Worm (Caenorhabditis elegans): ENCODE data around the gene nsph-1.1.

DNA sequence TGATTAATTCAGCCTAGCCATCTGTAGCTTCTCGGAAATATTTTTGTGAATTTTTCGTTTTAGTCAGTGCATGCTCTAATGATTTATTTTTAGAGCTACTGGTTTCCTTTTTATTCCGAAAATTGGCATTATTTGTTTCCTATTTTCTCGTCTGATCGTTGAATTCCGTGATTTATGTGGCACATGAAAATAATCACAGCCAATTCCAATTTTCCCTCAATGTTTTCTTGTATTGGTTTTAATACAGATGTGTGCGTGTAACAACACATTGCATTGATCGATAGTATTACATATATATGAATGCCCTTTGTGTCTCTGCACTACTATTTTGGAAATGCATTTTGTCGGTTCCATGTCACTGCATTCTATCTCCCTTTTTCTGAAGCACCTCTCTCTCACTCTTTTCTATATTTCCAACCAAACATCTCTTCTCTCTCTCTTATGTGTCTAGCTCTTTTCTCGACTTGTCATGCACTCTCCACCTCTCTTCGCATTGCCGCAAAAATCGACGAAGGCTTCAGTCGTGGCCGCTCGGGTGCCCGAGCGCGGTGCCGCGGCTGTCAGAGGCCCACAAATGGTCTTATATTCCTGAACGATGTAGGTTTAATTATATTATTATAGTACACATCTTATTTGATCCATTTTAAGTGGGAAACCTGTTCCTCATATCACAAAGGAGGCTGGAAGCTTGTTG is 17.8 kb downstream of the nsph-1.1 start:
- TF ChIP-seq egl-27 (tag; optimal IDR thresholded peaks at IDR 0.05) = no peak
- TF ChIP-seq nhr-237 (tag; optimal IDR thresholded peaks at IDR 0.05) = no peak
- TF ChIP-seq blmp-1 (tag; optimal IDR thresholded peaks at IDR 0.05; ENCODE audit: insufficient read depth) = no peak
- TF ChIP-seq sem-4 (tag; optimal IDR thresholded peaks at IDR 0.05) = peak; percentile 23
- no peak for TF ChIP-seq elt-1 (tag; optimal IDR thresholded peaks at IDR 0.05)
- no peak for TF ChIP-seq skn-1 (tag; optimal IDR thresholded peaks at IDR 0.05)
- TF ChIP-seq zag-1 (tag; optimal IDR thresholded peaks at IDR 0.05) = peak; percentile 33
- TF ChIP-seq mab-5 (tag; optimal IDR thresholded peaks at IDR 0.05) = no peak

Data from whole organism, L2 larva.